Fruit fly (Drosophila melanogaster) whole organism, embryonic: Measurements from ENCODE around the gene Amacr.
A peak's percentile ranks its signal among the peaks of the same experiment; 100 is the strongest.

Experiments used
- ATbp ChIP-seq: fragments of 200-800 bp; sonication (Bioruptor generic); optimal IDR thresholded peaks from 2 replicates; lab custom pipeline; 2017; ENCODE audit warnings: missing biosample characterization, mild to moderate bottlenecking, missing genetic modification characterization, missing genetic modification reagents
- Ada2b ChIP-seq: fragments of 200-800 bp; sonication (Bioruptor generic); IDR thresholded peaks from 2 replicates; pipeline ENCODE4 v1.3.6; 2022; ENCODE audit warnings: missing biosample characterization, missing genetic modification characterization
- Atf6 ChIP-seq: fragments of 200-800 bp; sonication (Bioruptor generic); IDR thresholded peaks from 2 replicates; pipeline ENCODE4 v1.3.6; 2022; ENCODE audit warnings: missing biosample characterization, missing genetic modification characterization
- B-H1 ChIP-seq: fragments of 200-800 bp; sonication (Bioruptor generic); IDR thresholded peaks from 3 replicates; pipeline ENCODE4 v1.3.6; 2022; ENCODE audit warnings: missing biosample characterization, missing genetic modification characterization
- CG10431 ChIP-seq: fragments of 200-800 bp; sonication (Bioruptor generic); optimal IDR thresholded peaks from 3 replicates; lab custom pipeline; 2018; ENCODE audit warnings: missing biosample characterization, mild to moderate bottlenecking, missing genetic modification characterization
- CG10565 ChIP-seq: fragments of 200-800 bp; sonication (Bioruptor generic); optimal IDR thresholded peaks from 3 replicates; lab custom pipeline; 2016; ENCODE audit warnings: missing biosample characterization, mild to moderate bottlenecking, missing genetic modification characterization
- CG12155 ChIP-seq: fragments of 200-800 bp; sonication (Bioruptor generic); optimal IDR thresholded peaks from 3 replicates; lab custom pipeline; 2016; ENCODE audit warnings: missing biosample characterization, missing genetic modification characterization
- CG13424 ChIP-seq: fragments of 200-800 bp; sonication (Bioruptor generic); optimal IDR thresholded peaks from 2 replicates; lab custom pipeline; 2019; ENCODE audit warnings: missing biosample characterization, mild to moderate bottlenecking, missing genetic modification characterization, moderate library complexity
- CG14014 ChIP-seq: fragments of 200-800 bp; sonication (Bioruptor generic); IDR thresholded peaks from 2 replicates; pipeline ENCODE4 v1.3.6; 2022; ENCODE audit warnings: missing biosample characterization, missing genetic modification characterization
- CG1529 ChIP-seq: fragments of 200-800 bp; sonication (Bioruptor generic); optimal IDR thresholded peaks from 3 replicates; lab custom pipeline; 2018; ENCODE audit warnings: missing biosample characterization, missing genetic modification characterization
- CG15601 ChIP-seq: fragments of 200-800 bp; sonication (Bioruptor generic); optimal IDR thresholded peaks from 3 replicates; lab custom pipeline; 2019; ENCODE audit warnings: missing biosample characterization, mild to moderate bottlenecking, missing genetic modification characterization, moderate library complexity
- CG1602 ChIP-seq: fragments of 200-800 bp; sonication (Bioruptor generic); optimal IDR thresholded peaks from 3 replicates; lab custom pipeline; 2016; ENCODE audit warnings: missing biosample characterization, missing genetic modification characterization
- CG1647 ChIP-seq: fragments of 200-800 bp; sonication (Bioruptor generic); optimal IDR thresholded peaks from 3 replicates; lab custom pipeline; 2016; ENCODE audit warnings: missing biosample characterization, missing genetic modification characterization
- CG16863 ChIP-seq: fragments of 200-800 bp; sonication (Bioruptor generic); optimal IDR thresholded peaks from 3 replicates; lab custom pipeline; 2016; ENCODE audit warnings: missing biosample characterization, missing genetic modification characterization
- CG2712 ChIP-seq: fragments of 200-800 bp; optimal IDR thresholded peaks from 3 replicates; lab custom pipeline; 2019; ENCODE audit warnings: missing biosample characterization, mild to moderate bottlenecking, missing genetic modification characterization, moderate library complexity
- CG3847 ChIP-seq: fragments of 200-800 bp; sonication (Bioruptor generic); IDR thresholded peaks from 2 replicates; pipeline ENCODE4 v1.3.6; 2022; ENCODE audit warnings: missing biosample characterization, missing genetic modification characterization
- CG4328 ChIP-seq: fragments of 200-800 bp; sonication (Bioruptor generic); optimal IDR thresholded peaks from 3 replicates; lab custom pipeline; 2017; ENCODE audit warnings: missing biosample characterization, missing genetic modification reagents, missing genetic modification characterization
- CG7271 ChIP-seq: fragments of 200-800 bp; sonication (Bioruptor generic); optimal IDR thresholded peaks from 2 replicates; lab custom pipeline; 2018; ENCODE audit warnings: missing biosample characterization, mild to moderate bottlenecking, missing genetic modification characterization, moderate library complexity
- CG7963 ChIP-seq: fragments of 200-800 bp; sonication (Bioruptor generic); IDR thresholded peaks from 3 replicates; pipeline ENCODE4 v1.3.6; 2022; ENCODE audit warnings: missing biosample characterization, missing genetic modification characterization; ENCODE audit not compliant: partially characterized antibody
- CG7987 ChIP-seq: fragments of 200-800 bp; sonication (Bioruptor generic); optimal IDR thresholded peaks from 2 replicates; lab custom pipeline; 2018; ENCODE audit warnings: missing biosample characterization, mild to moderate bottlenecking, missing genetic modification characterization, moderate library complexity
- CHES-1-like ChIP-seq: fragments of 200-800 bp; sonication (Bioruptor generic); optimal IDR thresholded peaks from 2 replicates; lab custom pipeline; 2016; ENCODE audit warnings: missing biosample characterization, missing genetic modification characterization
- CoRest ChIP-seq: fragments of 200-800 bp; sonication (Bioruptor generic); optimal IDR thresholded peaks from 3 replicates; lab custom pipeline; 2018; ENCODE audit warnings: missing biosample characterization, mild to moderate bottlenecking, missing genetic modification characterization, moderate library complexity
- D ChIP-seq, 2 experiments: fragments of 200-800 bp in 1 of 2; fragments of >200 bp in 1 of 2; sonication (Bioruptor generic) in 1 of 2; optimal IDR thresholded peaks; 2 replicates in 1 of 2; 3 replicates in 1 of 2; lab custom pipeline; 2017; ENCODE audit warnings: mild to moderate bottlenecking in 1 of 2, missing biosample characterization in 1 of 2, missing genetic modification characterization in 1 of 2, missing genetic modification reagents in 1 of 2
- Elba2 ChIP-seq: fragments of 200-800 bp; sonication (Bioruptor generic); optimal IDR thresholded peaks from 3 replicates; lab custom pipeline; 2016; ENCODE audit warnings: missing biosample characterization, missing genetic modification characterization
- HLH3B ChIP-seq: fragments of 200-800 bp; sonication (Bioruptor generic); IDR thresholded peaks from 2 replicates; pipeline ENCODE4 v1.3.6; 2022; ENCODE audit warnings: missing biosample characterization, missing genetic modification characterization
- HLH4C ChIP-seq: fragments of 200-800 bp; sonication (Bioruptor generic); IDR thresholded peaks from 3 replicates; pipeline ENCODE4 v1.3.6; 2022; ENCODE audit warnings: missing biosample characterization, missing genetic modification characterization; ENCODE audit not compliant: partially characterized antibody
- Spps ChIP-seq: fragments of 200-800 bp; sonication (Bioruptor generic); optimal IDR thresholded peaks from 2 replicates; lab custom pipeline; 2018; ENCODE audit warnings: missing biosample characterization, mild to moderate bottlenecking, missing genetic modification characterization
- Usf ChIP-seq: fragments of 200-800 bp; sonication (Bioruptor generic); optimal IDR thresholded peaks from 2 replicates; lab custom pipeline; 2017; ENCODE audit warnings: missing genotype, missing biosample characterization, missing genetic modification characterization
- abd-A ChIP-seq: fragments of 200-800 bp; sonication (Bioruptor generic); optimal IDR thresholded peaks from 3 replicates; lab custom pipeline; 2019; ENCODE audit warnings: missing biosample characterization, mild to moderate bottlenecking, missing genetic modification characterization, moderate library complexity
- ato ChIP-seq: fragments of 200-800 bp; sonication (Bioruptor generic); IDR thresholded peaks from 2 replicates; pipeline ENCODE4 v1.3.6; 2022; ENCODE audit warnings: missing biosample characterization, missing genetic modification characterization; ENCODE audit not compliant: partially characterized antibody
- bowl ChIP-seq: fragments of 200-800 bp; sonication (Bioruptor generic); IDR thresholded peaks from 2 replicates; pipeline ENCODE4 v1.3.6; 2022; ENCODE audit warnings: missing biosample characterization, missing genetic modification characterization
- cad ChIP-seq: fragments of >200 bp; optimal IDR thresholded peaks from 2 replicates; lab custom pipeline; 2017; ENCODE audit warnings: missing biosample characterization, missing genetic modification characterization
- ci ChIP-seq: fragments of 200-800 bp; sonication (Bioruptor generic); IDR thresholded peaks from 3 replicates; pipeline ENCODE4 v1.3.6; 2022; ENCODE audit warnings: missing biosample characterization, missing genetic modification characterization
- ewg ChIP-seq: fragments of 200-800 bp; sonication (Bioruptor generic); optimal IDR thresholded peaks from 3 replicates; lab custom pipeline; 2017; ENCODE audit warnings: mild to moderate bottlenecking, missing biosample characterization, missing genetic modification reagents, missing genetic modification characterization
- fd3F ChIP-seq: fragments of 200-800 bp; sonication (Bioruptor generic); optimal IDR thresholded peaks from 2 replicates; lab custom pipeline; 2018; ENCODE audit warnings: missing biosample characterization, mild to moderate bottlenecking, missing genetic modification characterization, moderate library complexity
- gsb-n ChIP-seq: fragments of 200-800 bp; sonication (Bioruptor generic); optimal IDR thresholded peaks from 3 replicates; lab custom pipeline; 2018; ENCODE audit warnings: missing biosample characterization, mild to moderate bottlenecking, missing genetic modification characterization
- hkb ChIP-seq, 2 experiments: fragments of 200-800 bp in 1 of 2; fragments of >200 bp in 1 of 2; sonication (Bioruptor generic) in 1 of 2; IDR thresholded peaks in 1 of 2; optimal IDR thresholded peaks in 1 of 2; 2 replicates each; pipeline versions ENCODE4 v1.3.6 to Lab custom; 2017 to 2022; ENCODE audit warnings: missing biosample characterization in 1 of 2, missing genetic modification characterization in 1 of 2
- kay ChIP-seq: fragments of 200-800 bp; sonication (Bioruptor generic); optimal IDR thresholded peaks from 2 replicates; lab custom pipeline; 2016; ENCODE audit warnings: missing biosample characterization, missing genetic modification characterization
- ken ChIP-seq: fragments of 200-800 bp; sonication (Bioruptor generic); IDR thresholded peaks from 3 replicates; pipeline ENCODE4 v1.3.6; 2022; ENCODE audit warnings: missing biosample characterization, missing genetic modification characterization
- nau ChIP-seq: fragments of 200-800 bp; sonication (Bioruptor generic); optimal IDR thresholded peaks from 3 replicates; lab custom pipeline; 2017; ENCODE audit warnings: missing biosample characterization, mild to moderate bottlenecking, missing genetic modification characterization, missing genetic modification reagents
- pita ChIP-seq: fragments of 200-800 bp; sonication (Bioruptor generic); optimal IDR thresholded peaks from 2 replicates; lab custom pipeline; 2017; ENCODE audit warnings: missing biosample characterization, mild to moderate bottlenecking, missing genetic modification characterization
- pzg ChIP-seq: fragments of 200-800 bp; sonication (Bioruptor generic); optimal IDR thresholded peaks from 3 replicates; lab custom pipeline; 2018; ENCODE audit warnings: missing biosample characterization, mild to moderate bottlenecking, missing genetic modification characterization, moderate library complexity
- repo ChIP-seq: fragments of 200-800 bp; sonication (Bioruptor generic); optimal IDR thresholded peaks from 2 replicates; lab custom pipeline; 2016; ENCODE audit warnings: missing biosample characterization, missing genetic modification characterization
- sc ChIP-seq, 3 experiments: fragments of >200 bp in 2 of 3; fragments of 200-800 bp in 1 of 3; sonication (Bioruptor generic) in 1 of 3; optimal IDR thresholded peaks; 2 replicates in 2 of 3; 3 replicates in 1 of 3; lab custom pipeline; 2017; ENCODE audit warnings: mild to moderate bottlenecking in 1 of 3, missing biosample characterization in 1 of 3, missing genetic modification characterization in 1 of 3, missing genetic modification reagents in 1 of 3
- schlank ChIP-seq: fragments of 200-800 bp; sonication (Bioruptor generic); optimal IDR thresholded peaks from 2 replicates; lab custom pipeline; 2018; ENCODE audit warnings: missing biosample characterization, mild to moderate bottlenecking, missing genetic modification characterization
- sqz ChIP-seq: fragments of 200-800 bp; sonication (Bioruptor generic); optimal IDR thresholded peaks from 3 replicates; lab custom pipeline; 2018; ENCODE audit warnings: missing biosample characterization, mild to moderate bottlenecking, missing genetic modification characterization
- tin ChIP-seq: fragments of 200-800 bp; sonication (Bioruptor generic); optimal IDR thresholded peaks from 3 replicates; lab custom pipeline; 2016; ENCODE audit warnings: missing biosample characterization, missing genetic modification characterization
- unpg ChIP-seq: fragments of 200-800 bp; sonication (Bioruptor generic); optimal IDR thresholded peaks from 3 replicates; lab custom pipeline; 2018; ENCODE audit warnings: missing biosample characterization, mild to moderate bottlenecking, missing genetic modification characterization, moderate library complexity

Amacr gene

DNA sequence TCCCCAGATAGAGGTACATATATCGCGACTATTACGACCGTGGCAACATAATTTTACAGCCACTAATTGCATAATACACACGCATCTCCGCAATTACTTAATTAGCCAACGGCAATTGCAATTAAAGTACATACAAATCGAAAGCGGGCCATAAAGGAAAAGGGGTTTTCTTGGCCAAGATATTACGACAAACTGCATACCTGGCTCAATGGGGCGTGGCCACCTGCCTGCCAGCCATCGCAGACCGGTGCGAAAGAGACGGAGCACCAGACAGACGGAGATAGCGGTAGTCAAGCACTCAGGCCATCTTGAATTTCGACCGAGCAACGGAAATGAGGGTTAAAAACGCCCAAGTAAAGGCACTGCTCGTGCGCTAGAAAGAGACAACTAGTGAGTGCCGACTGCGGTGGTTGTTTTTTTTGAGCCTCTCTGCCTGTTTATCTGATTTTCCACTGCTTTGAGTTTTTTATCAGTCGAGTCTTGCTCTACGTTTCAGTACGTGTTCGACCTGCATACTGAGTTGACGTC lies 18.2 kb upstream of the Amacr start, which contains the start of gene cad (continued):
- TF ChIP-seq hkb (optimal IDR thresholded peaks at IDR 0.05; lab: Kevin White, UChicago) (no peak), hkb (GFP tag; IDR thresholded peaks at IDR 0.05; lab: Robert Waterston, UW) (peak; percentile 61; the same call in 1 of the 2 replicates), nau (no peak), D (optimal IDR thresholded peaks at IDR 0.05; lab: Kevin White, UChicago) (peak; percentile 42), D (GFP tag; optimal IDR thresholded peaks at IDR 0.05; lab: Kevin White, UChicago) (peak; percentile 7), CG14014 (GFP tag; lab: Robert Waterston, UW) (no peak), schlank (no peak), Elba2 (GFP tag; lab: Kevin White, UChicago) (no peak), repo (GFP tag; lab: Kevin White, UChicago) (no peak), CG4328 (GFP tag; lab: Kevin White, UChicago) (no peak), Spps (tag; lab: Kevin White, UChicago) (no peak), CG7271 (tag; lab: Kevin White, UChicago) (peak; percentile 54), bowl (GFP tag; lab: Robert Waterston, UW) (no peak), CG15601 (tag; lab: Kevin White, UChicago) (no peak), CG1529 (GFP tag; lab: Kevin White, UChicago) (no peak), CG3847 (GFP tag; lab: Robert Waterston, UW) (peak; percentile 41; the same call in 1 of the 2 replicates), pita (GFP tag; lab: Kevin White, UChicago) (no peak), CG10431 (GFP tag; lab: Kevin White, UChicago) (no peak), Usf (GFP tag; lab: Kevin White, UChicago) (no peak), Atf6 (GFP tag; lab: Robert Waterston, UW) (peak; percentile 51; the same call in 1 of the 2 replicates), sqz (peak; percentile 94), sc (optimal IDR thresholded peaks at IDR 0.05; lab: Kevin White, UChicago) (no peak), sc (GFP tag; optimal IDR thresholded peaks at IDR 0.05; lab: Kevin White, UChicago) (no peak), abd-A (tag; lab: Kevin White, UChicago) (no peak), CG1647 (GFP tag; lab: Kevin White, UChicago) (no peak), CG13424 (tag; lab: Kevin White, UChicago) (peak; percentile 11), gsb-n (peak; percentile 30), kay (GFP tag; lab: Kevin White, UChicago) (no peak), tin (GFP tag; lab: Kevin White, UChicago) (no peak), CG2712 (tag; lab: Kevin White, UChicago) (no peak), B-H1 (GFP tag; lab: Robert Waterston, UW) (no peak), unpg (GFP tag; lab: Kevin White, UChicago) (peak; percentile 0), CG12155 (no peak), CG1602 (no peak), Ada2b (GFP tag; lab: Robert Waterston, UW) (no peak; the same call in 1 of the 2 replicates), CG7963 (no peak), CHES-1-like (peak; percentile 7), ato (GFP tag; lab: Robert Waterston, UW) (peak; percentile 42; the same call in 1 of the 2 replicates), ATbp (GFP tag; lab: Kevin White, UChicago) (no peak), ewg (GFP tag; lab: Kevin White, UChicago) (peak; percentile 6), CG16863 (GFP tag; lab: Kevin White, UChicago) (no peak), HLH3B (GFP tag; lab: Robert Waterston, UW) (no peak), ci (GFP tag; lab: Robert Waterston, UW) (peak; percentile 89), CG7987 (peak; percentile 59), pzg (GFP tag; lab: Kevin White, UChicago) (no peak), HLH4C (GFP tag; lab: Robert Waterston, UW) (0 out of 3 replicates have a peak, but pooled peaks have one; percentile 32), ken (GFP tag; lab: Robert Waterston, UW) (no peak), CG10565 (GFP tag; lab: Kevin White, UChicago) (no peak), CoRest (tag; lab: Kevin White, UChicago) (peak; percentile 58), cad (GFP tag; lab: Kevin White, UChicago) (peak; percentile 94), fd3F (GFP tag; lab: Kevin White, UChicago) (no peak)
